Fruit fly (Drosophila melanogaster): ENCODE results near the gene CG42233.

CG42233 gene

dm6 chr3R:31771790-31772576 lies 33.1 kb downstream of the CG42233 start, which contains the start of the genes betaGlu and sip3:
Gene betaGlu (minus strand): TSS chr3R:31771848.
Gene sip3 (plus strand): TSS chr3R:31772219.
- TF ChIP-seq CG14050 (GFP tag; IDR thresholded peaks at IDR 0.05) (no peak), gcm2 (GFP tag; optimal IDR thresholded peaks at IDR 0.05) (no peak), CG10654 (GFP tag; optimal IDR thresholded peaks at IDR 0.05) (no peak), CG17612 (GFP tag; IDR thresholded peaks at IDR 0.05) (no peak), CG4404 (GFP tag; IDR thresholded peaks at IDR 0.05) (no peak), lilli (GFP tag; optimal IDR thresholded peaks at IDR 0.05) (peak; percentile 61), da (GFP tag; optimal IDR thresholded peaks at IDR 0.05) (no peak), ato (GFP tag; IDR thresholded peaks at IDR 0.05; ENCODE audit: partially characterized antibody) (peak; percentile 91), zfh2 (GFP tag; optimal IDR thresholded peaks at IDR 0.05) (no peak), CG1024 (GFP tag; IDR thresholded peaks at IDR 0.05) (no peak), Oli (tag; optimal IDR thresholded peaks at IDR 0.05) (no peak), h (optimal IDR thresholded peaks at IDR 0.05) (no peak), CG17359 (tag; optimal IDR thresholded peaks at IDR 0.05) (no peak), CG12299 (tag; optimal IDR thresholded peaks at IDR 0.05) (peak; percentile 23), Rx (GFP tag; IDR thresholded peaks at IDR 0.05) (no peak), Sry-δ (GFP tag; optimal IDR thresholded peaks at IDR 0.05) (peak; percentile 79), Asciz (GFP tag; optimal IDR thresholded peaks at IDR 0.05) (no peak), vfl (GFP tag; optimal IDR thresholded peaks at IDR 0.05) (no peak), CoRest (tag; optimal IDR thresholded peaks at IDR 0.05) (peak; percentile 39), Camta (GFP tag; optimal IDR thresholded peaks at IDR 0.05) (no peak), Gug (GFP tag; IDR thresholded peaks at IDR 0.05) (no peak), slp2 (GFP tag; optimal IDR thresholded peaks at IDR 0.05) (no peak), pb (GFP tag; optimal IDR thresholded peaks at IDR 0.05) (no peak), CG3407 (GFP tag; optimal IDR thresholded peaks at IDR 0.05) (no peak), HLHmδ (GFP tag; optimal IDR thresholded peaks at IDR 0.05) (no peak), kni (GFP tag; optimal IDR thresholded peaks at IDR 0.05) (no peak), Trl (optimal IDR thresholded peaks at IDR 0.05) (no peak), Trl (GFP tag; optimal IDR thresholded peaks at IDR 0.05) (no peak), Dp (GFP tag; optimal IDR thresholded peaks at IDR 0.05) (peak; percentile 56), Sox100B (GFP tag; optimal IDR thresholded peaks at IDR 0.05) (no peak), CG4707 (GFP tag; optimal IDR thresholded peaks at IDR 0.05) (no peak), Scr (GFP tag; IDR thresholded peaks at IDR 0.05; ENCODE audit: partially characterized antibody) (peak; percentile 93), shn (GFP tag; optimal IDR thresholded peaks at IDR 0.05) (no peak), dan (GFP tag; IDR thresholded peaks at IDR 0.05) (no peak), mam (GFP tag; optimal IDR thresholded peaks at IDR 0.05) (peak; percentile 15), CG13287 (GFP tag; IDR thresholded peaks at IDR 0.05; ENCODE audit: partially characterized antibody) (peak; percentile 93), Dbx (GFP tag; IDR thresholded peaks at IDR 0.05) (no peak), CG34224 (GFP tag; IDR thresholded peaks at IDR 0.05; ENCODE audit: partially characterized antibody) (peak; percentile 89), CG14441 (GFP tag; IDR thresholded peaks at IDR 0.05) (no peak), cas (GFP tag; IDR thresholded peaks at IDR 0.05) (no peak), CG4617 (GFP tag; optimal IDR thresholded peaks at IDR 0.05; ENCODE audit: borderline replicate concordance) (peak; percentile 28), hth (optimal IDR thresholded peaks at IDR 0.05) (no peak), Hey (tag; optimal IDR thresholded peaks at IDR 0.05) (no peak), Tbp (GFP tag; optimal IDR thresholded peaks at IDR 0.05) (no peak), Antp (GFP tag; optimal IDR thresholded peaks at IDR 0.05) (no peak), CG42726 (GFP tag; IDR thresholded peaks at IDR 0.05; ENCODE audit: partially characterized antibody) (peak; percentile 89), tup (GFP tag; optimal IDR thresholded peaks at IDR 0.05) (no peak), ab (GFP tag; optimal IDR thresholded peaks at IDR 0.05) (no peak), pfk (GFP tag; optimal IDR thresholded peaks at IDR 0.05) (no peak), Nf-YB (GFP tag; optimal IDR thresholded peaks at IDR 0.05) (no peak), zen (tag; optimal IDR thresholded peaks at IDR 0.05) (no peak)

Data from whole organism, embryonic.